Worm (Caenorhabditis elegans) whole organism, early embryonic: ENCODE results near the gene K08B12.1.

Source experiments
- hnd-1 ChIP-seq: sonication (generic microtip); optimal IDR thresholded peaks from 2 replicates; lab custom pipeline; 2016; ENCODE audit warnings: missing genetic modification characterization, missing compliant biosample characterization
- pes-1 ChIP-seq: fragments of 200-800 bp; sonication (Bioruptor generic); IDR thresholded peaks from 2 replicates; pipeline ENCODE4 v1.3.6; 2022; ENCODE audit warnings: missing genetic modification reagents, missing genetic modification characterization, missing compliant biosample characterization

- TF ChIP-seq hnd-1 (tag; lab: Kevin White, UChicago) = no peak
- no peak for TF ChIP-seq pes-1 (GFP tag; lab: Robert Waterston, UW)
Measured at ce11 chrV:6234876-6235275, 24.3 kb upstream of the K08B12.1 start, which contains the start of gene K08B12.3.
